In genomic region chrX:6912269-6912668, dm6 we compare ENCODE assay signal across 3 fruit fly cellular contexts.
TF ChIP-seq lines count a peak whose summit lies in the region.

No protein-coding gene starts in this region.

- no peak for TF ChIP-seq CTCF in whole organism, embryonic (GFP tag; optimal IDR thresholded peaks at IDR 0.05; lab: Kevin White, UChicago)

TF ChIP-seq in whole organism, embryonic, 481 proteins besides CTCF, POLR2A, EP300 and RAD21 (continues in another document):
- peak; percentile 15 for TF ChIP-seq CG18599 (GFP tag; optimal IDR thresholded peaks at IDR 0.05; lab: Kevin White, UChicago)
- 0 out of 2 replicates have a peak, but pooled peaks have one; percentile 7 for TF ChIP-seq CG5953 (GFP tag; IDR thresholded peaks at IDR 0.05; lab: Robert Waterston, UW)
- 0 out of 2 replicates have a peak, but pooled peaks have one; percentile 25 for TF ChIP-seq Ptx1 (GFP tag; IDR thresholded peaks at IDR 0.05; lab: Robert Waterston, UW)
- peak; percentile 29 for TF ChIP-seq gem (tag; optimal IDR thresholded peaks at IDR 0.05; lab: Kevin White, UChicago)
- TF ChIP-seq CG13287 (GFP tag; IDR thresholded peaks at IDR 0.05; lab: Robert Waterston, UW; ENCODE audit: partially characterized antibody) = no peak
- no peak for TF ChIP-seq fd96Cb (tag; optimal IDR thresholded peaks at IDR 0.05; lab: Kevin White, UChicago)
- peak; percentile 7 for TF ChIP-seq dmrt99B (tag; optimal IDR thresholded peaks at IDR 0.05; lab: Kevin White, UChicago)
- 0 out of 2 replicates have a peak, but pooled peaks have one; percentile 20 for TF ChIP-seq CG9215 (GFP tag; IDR thresholded peaks at IDR 0.05; lab: Robert Waterston, UW)
- TF ChIP-seq CG2678 (tag; optimal IDR thresholded peaks at IDR 0.05; lab: Kevin White, UChicago) = peak; percentile 10
- TF ChIP-seq Spps (tag; optimal IDR thresholded peaks at IDR 0.05; lab: Kevin White, UChicago) = no peak
- TF ChIP-seq CG17359 (tag; optimal IDR thresholded peaks at IDR 0.05; lab: Kevin White, UChicago) = peak; percentile 8
- TF ChIP-seq sug (tag; optimal IDR thresholded peaks at IDR 0.05; lab: Kevin White, UChicago) = no peak
- no peak for TF ChIP-seq Usf (GFP tag; optimal IDR thresholded peaks at IDR 0.05; lab: Kevin White, UChicago)
- no peak for TF ChIP-seq sqz (GFP tag; optimal IDR thresholded peaks at IDR 0.05; lab: Kevin White, UChicago)
- TF ChIP-seq slbo (GFP tag; IDR thresholded peaks at IDR 0.05; lab: Robert Waterston, UW) = peak; percentile 47
- TF ChIP-seq Ets65A (GFP tag; lab: Kevin White, UChicago) = peak; percentile 49
- peak; percentile 7 for TF ChIP-seq CG2120 (GFP tag; optimal IDR thresholded peaks at IDR 0.05; lab: Kevin White, UChicago)
- no peak for TF ChIP-seq Trl (optimal IDR thresholded peaks at IDR 0.05; lab: Kevin White, UChicago)
- TF ChIP-seq Trl (GFP tag; optimal IDR thresholded peaks at IDR 0.05; lab: Kevin White, UChicago) = no peak
- peak; percentile 18 for TF ChIP-seq ind (GFP tag; optimal IDR thresholded peaks at IDR 0.05; lab: Kevin White, UChicago)
- no peak for TF ChIP-seq MTF-1 (GFP tag; optimal IDR thresholded peaks at IDR 0.05; lab: Kevin White, UChicago; ENCODE audit: borderline replicate concordance)
- TF ChIP-seq Nf-YA (GFP tag; IDR thresholded peaks at IDR 0.05; lab: Robert Waterston, UW) = no peak
- TF ChIP-seq CG17328 (GFP tag; IDR thresholded peaks at IDR 0.05; lab: Robert Waterston, UW) = 0 out of 2 replicates have a peak, but pooled peaks have one; percentile 20
- 0 out of 2 replicates have a peak, but pooled peaks have one; percentile 39 for TF ChIP-seq CG32532 (GFP tag; IDR thresholded peaks at IDR 0.05; lab: Robert Waterston, UW)
- TF ChIP-seq Hr78 (GFP tag; optimal IDR thresholded peaks at IDR 0.05; lab: Kevin White, UChicago) = no peak
- TF ChIP-seq ara (GFP tag; IDR thresholded peaks at IDR 0.05; lab: Robert Waterston, UW) = no peak
- peak in 1 of 2 experiments; percentile 4 for TF ChIP-seq chif (GFP tag; optimal IDR thresholded peaks at IDR 0.05; lab: Kevin White, UChicago)
- TF ChIP-seq Sin3A (optimal IDR thresholded peaks at IDR 0.05; lab: Kevin White, UChicago) = no peak

TF ChIP-seq in whole organism, prepupa, 60 proteins besides CTCF, POLR2A, EP300 and RAD21 (continues in another document):
- TF ChIP-seq Gug (GFP tag; IDR thresholded peaks at IDR 0.05; lab: Robert Waterston, UW) = peak; percentile 39; the same call in 1 of the 2 replicates
- TF ChIP-seq esn (GFP tag; optimal IDR thresholded peaks at IDR 0.05; lab: Kevin White, UChicago) = no peak
- no peak for TF ChIP-seq CG10631 (GFP tag; optimal IDR thresholded peaks at IDR 0.05; lab: Kevin White, UChicago)
- TF ChIP-seq Sox14 (GFP tag; optimal IDR thresholded peaks at IDR 0.05; lab: Kevin White, UChicago) = no peak
- TF ChIP-seq CG11902 (GFP tag; optimal IDR thresholded peaks at IDR 0.05; lab: Kevin White, UChicago) = no peak
- no peak for TF ChIP-seq CG7368 (GFP tag; optimal IDR thresholded peaks at IDR 0.05; lab: Kevin White, UChicago)
- TF ChIP-seq Ets21C (GFP tag; optimal IDR thresholded peaks at IDR 0.05; lab: Kevin White, UChicago) = no peak
- no peak for TF ChIP-seq ss (GFP tag; optimal IDR thresholded peaks at IDR 0.05; lab: Kevin White, UChicago)
- no peak for TF ChIP-seq Smox (GFP tag; optimal IDR thresholded peaks at IDR 0.05; lab: Kevin White, UChicago)
- TF ChIP-seq CG31627 (GFP tag; optimal IDR thresholded peaks at IDR 0.05; lab: Kevin White, UChicago) = no peak
- TF ChIP-seq CG15336 (GFP tag; IDR thresholded peaks at IDR 0.05; lab: Robert Waterston, UW) = peak; percentile 79
- peak; percentile 23 for TF ChIP-seq dac (GFP tag; optimal IDR thresholded peaks at IDR 0.05; lab: Kevin White, UChicago)
- peak; percentile 83 for TF ChIP-seq eg (GFP tag; IDR thresholded peaks at IDR 0.05; lab: Robert Waterston, UW)
- TF ChIP-seq CG4318 (GFP tag; optimal IDR thresholded peaks at IDR 0.05; lab: Kevin White, UChicago) = peak; percentile 39
- TF ChIP-seq Blimp-1 (GFP tag; optimal IDR thresholded peaks at IDR 0.05; lab: Kevin White, UChicago) = no peak
- no peak for TF ChIP-seq net (GFP tag; optimal IDR thresholded peaks at IDR 0.05; lab: Kevin White, UChicago)
- TF ChIP-seq Hr38 (GFP tag; optimal IDR thresholded peaks at IDR 0.05; lab: Kevin White, UChicago) = no peak
- TF ChIP-seq Eip75B (GFP tag; optimal IDR thresholded peaks at IDR 0.05; lab: Kevin White, UChicago) = no peak
- TF ChIP-seq dsx (GFP tag; optimal IDR thresholded peaks at IDR 0.05; lab: Kevin White, UChicago; ENCODE audit: poor library complexity, severe bottlenecking) = no peak
- TF ChIP-seq topi (GFP tag; optimal IDR thresholded peaks at IDR 0.05; lab: Kevin White, UChicago) = no peak
- no peak for TF ChIP-seq CG6792 (GFP tag; optimal IDR thresholded peaks at IDR 0.05; lab: Kevin White, UChicago)
- no peak for TF ChIP-seq Sox102F (GFP tag; optimal IDR thresholded peaks at IDR 0.05; lab: Kevin White, UChicago)
- TF ChIP-seq CG8119 (GFP tag; IDR thresholded peaks at IDR 0.05; lab: Robert Waterston, UW) = peak; percentile 60; the same call in 2 of the 3 replicates
- TF ChIP-seq Hr4 (GFP tag; optimal IDR thresholded peaks at IDR 0.05; lab: Kevin White, UChicago) = peak; percentile 74
- no peak for TF ChIP-seq CG3919 (GFP tag; optimal IDR thresholded peaks at IDR 0.05; lab: Kevin White, UChicago)
- TF ChIP-seq Lpt (GFP tag; optimal IDR thresholded peaks at IDR 0.05; lab: Kevin White, UChicago) = peak; percentile 8
- no peak for TF ChIP-seq fkh (GFP tag; optimal IDR thresholded peaks at IDR 0.05; lab: Kevin White, UChicago)
- no peak for TF ChIP-seq CG8319 (GFP tag; optimal IDR thresholded peaks at IDR 0.05; lab: Kevin White, UChicago)
- TF ChIP-seq fd85E (GFP tag; optimal IDR thresholded peaks at IDR 0.05; lab: Kevin White, UChicago) = no peak
- TF ChIP-seq CG34406 (GFP tag; optimal IDR thresholded peaks at IDR 0.05; lab: Kevin White, UChicago) = no peak
- no peak for TF ChIP-seq Hr39 (GFP tag; optimal IDR thresholded peaks at IDR 0.05; lab: Kevin White, UChicago)
- TF ChIP-seq salr (GFP tag; optimal IDR thresholded peaks at IDR 0.05; lab: Kevin White, UChicago) = no peak
- TF ChIP-seq CG3032 (tag; optimal IDR thresholded peaks at IDR 0.05; lab: Kevin White, UChicago) = no peak
- TF ChIP-seq CG6276 (GFP tag; optimal IDR thresholded peaks at IDR 0.05; lab: Kevin White, UChicago) = peak; percentile 49

TF ChIP-seq in whole organism, pupa, 21 proteins besides CTCF, POLR2A, EP300 and RAD21:
- peak; percentile 31 for TF ChIP-seq CG14655 (GFP tag; optimal IDR thresholded peaks at IDR 0.05; lab: Kevin White, UChicago)
- peak; percentile 75 for TF ChIP-seq CG32121 (GFP tag; IDR thresholded peaks at IDR 0.05; lab: Robert Waterston, UW)
- TF ChIP-seq CG4496 (GFP tag; IDR thresholded peaks at IDR 0.05; lab: Robert Waterston, UW) = peak; percentile 73
- TF ChIP-seq CG12605 (GFP tag; IDR thresholded peaks at IDR 0.05; lab: Robert Waterston, UW) = 0 out of 2 replicates have a peak, but pooled peaks have one; percentile 48
- TF ChIP-seq Pif1A (GFP tag; optimal IDR thresholded peaks at IDR 0.05; lab: Kevin White, UChicago) = no peak
- TF ChIP-seq Ets98B (GFP tag; IDR thresholded peaks at IDR 0.05; lab: Robert Waterston, UW) = peak; percentile 68
- no peak for TF ChIP-seq EcR (GFP tag; optimal IDR thresholded peaks at IDR 0.05; lab: Kevin White, UChicago)
- peak; percentile 73 for TF ChIP-seq fd96Ca (GFP tag; IDR thresholded peaks at IDR 0.05; lab: Robert Waterston, UW)
- peak; percentile 24 for TF ChIP-seq CG8301 (tag; optimal IDR thresholded peaks at IDR 0.05; lab: Kevin White, UChicago)
TF ChIP-seq in whole organism, pupa: peak in this region for 7.

Comparison
In these comparisons a context has a peak if more than half of its experiments do, and no peak if none do; other contexts are left out.
1. Of the 7 proteins assayed by ChIP-seq in both whole organism, embryonic and whole organism, prepupa: peak only in whole organism, embryonic: none; only in whole organism, prepupa: Gug and Lpt; in both: none; in neither: 5.